Fruit fly (Drosophila melanogaster) whole organism, embryonic: ENCODE measurements around the gene Adat1.

Experiments
- B-H1 ChIP-seq: fragments of 200-800 bp; sonication (Bioruptor generic); IDR thresholded peaks from 3 replicates; pipeline ENCODE4 v1.3.6; 2022; ENCODE audit warnings: missing biosample characterization, missing genetic modification characterization
- CG10147 ChIP-seq: fragments of 200-800 bp; sonication (Bioruptor generic); optimal IDR thresholded peaks from 2 replicates; lab custom pipeline; 2019; ENCODE audit warnings: missing biosample characterization, mild to moderate bottlenecking, missing genetic modification characterization, moderate library complexity
- CG10431 ChIP-seq: fragments of 200-800 bp; sonication (Bioruptor generic); optimal IDR thresholded peaks from 3 replicates; lab custom pipeline; 2018; ENCODE audit warnings: missing biosample characterization, mild to moderate bottlenecking, missing genetic modification characterization
- CG10543 ChIP-seq: fragments of 200-800 bp; sonication (Bioruptor generic); optimal IDR thresholded peaks from 3 replicates; lab custom pipeline; 2017; ENCODE audit warnings: missing biosample characterization, mild to moderate bottlenecking, missing genetic modification characterization, moderate library complexity
- CG10654 ChIP-seq: fragments of 200-800 bp; sonication (Bioruptor generic); optimal IDR thresholded peaks from 2 replicates; lab custom pipeline; 2016; ENCODE audit warnings: missing biosample characterization, missing genetic modification characterization
- CG11247 ChIP-seq: fragments of 200-800 bp; sonication (Bioruptor generic); IDR thresholded peaks from 2 replicates; pipeline ENCODE4 v1.3.6; 2022; ENCODE audit warnings: missing biosample characterization, missing genetic modification characterization
- CG12104 ChIP-seq: fragments of 200-800 bp; sonication (Bioruptor generic); optimal IDR thresholded peaks from 3 replicates; lab custom pipeline; 2016; ENCODE audit warnings: missing biosample characterization, missing genetic modification characterization
- CG16815 ChIP-seq: fragments of 200-800 bp; sonication (Bioruptor generic); optimal IDR thresholded peaks from 3 replicates; lab custom pipeline; 2017; ENCODE audit warnings: missing biosample characterization, mild to moderate bottlenecking, missing genetic modification characterization
- CG17568 ChIP-seq: fragments of 200-800 bp; sonication (Bioruptor generic); optimal IDR thresholded peaks from 2 replicates; lab custom pipeline; 2018; ENCODE audit warnings: missing biosample characterization, mild to moderate bottlenecking, missing genetic modification characterization, moderate library complexity
- CG33213 ChIP-seq: fragments of 200-800 bp; sonication (Bioruptor generic); optimal IDR thresholded peaks from 3 replicates; lab custom pipeline; 2016; ENCODE audit warnings: missing biosample characterization, missing genetic modification characterization
- CG4282 ChIP-seq: fragments of 200-800 bp; sonication (Bioruptor generic); optimal IDR thresholded peaks from 2 replicates; lab custom pipeline; 2016; ENCODE audit warnings: missing biosample characterization, missing genetic modification characterization
- CG4328 ChIP-seq: fragments of 200-800 bp; sonication (Bioruptor generic); optimal IDR thresholded peaks from 3 replicates; lab custom pipeline; 2017; ENCODE audit warnings: missing biosample characterization, missing genetic modification reagents, missing genetic modification characterization
- CG5180 ChIP-seq: fragments of 200-800 bp; sonication (Bioruptor generic); optimal IDR thresholded peaks from 3 replicates; lab custom pipeline; 2017; ENCODE audit warnings: missing biosample characterization, missing genetic modification characterization, mild to moderate bottlenecking, moderate library complexity, missing genetic modification reagents
- CG6254 ChIP-seq: fragments of 200-800 bp; sonication (Bioruptor generic); optimal IDR thresholded peaks from 3 replicates; lab custom pipeline; 2017; ENCODE audit warnings: mild to moderate bottlenecking, missing biosample characterization, missing genetic modification reagents, missing genetic modification characterization
- CG7963 ChIP-seq: fragments of 200-800 bp; sonication (Bioruptor generic); IDR thresholded peaks from 3 replicates; pipeline ENCODE4 v1.3.6; 2022; ENCODE audit warnings: missing biosample characterization, missing genetic modification characterization; ENCODE audit not compliant: partially characterized antibody
- D19A ChIP-seq: fragments of 200-800 bp; optimal IDR thresholded peaks from 3 replicates; lab custom pipeline; 2019; ENCODE audit warnings: missing biosample characterization, mild to moderate bottlenecking, missing genetic modification characterization, moderate library complexity
- Deaf1 ChIP-seq: fragments of 200-800 bp; optimal IDR thresholded peaks from 3 replicates; lab custom pipeline; 2019; ENCODE audit warnings: missing biosample characterization, mild to moderate bottlenecking, missing genetic modification characterization, moderate library complexity
- E2f1 ChIP-seq: fragments of 200-800 bp; sonication (Bioruptor generic); IDR thresholded peaks from 2 replicates; pipeline ENCODE4 v1.3.6; 2022; ENCODE audit warnings: missing biosample characterization, missing genetic modification characterization
- Hmr ChIP-seq: fragments of 200-800 bp; sonication (Bioruptor generic); optimal IDR thresholded peaks from 3 replicates; lab custom pipeline; 2017; ENCODE audit warnings: mild to moderate bottlenecking, missing biosample characterization, missing genetic modification reagents, missing genetic modification characterization
- MESR4 ChIP-seq: fragments of 200-800 bp; sonication (Bioruptor generic); optimal IDR thresholded peaks from 2 replicates; lab custom pipeline; 2018; ENCODE audit warnings: missing biosample characterization, mild to moderate bottlenecking, missing genetic modification characterization, moderate library complexity
- Med ChIP-seq: fragments of 200-800 bp; sonication (Bioruptor generic); peaks from one replicate; lab custom pipeline; 2016; ENCODE audit warnings: missing biosample characterization, missing genetic modification characterization, mild to moderate bottlenecking, inconsistent platforms, moderate library complexity
- Mrtf ChIP-seq: fragments of 200-800 bp; sonication (Bioruptor generic); IDR thresholded peaks from 3 replicates; pipeline ENCODE4 v1.3.6; 2022; ENCODE audit warnings: missing biosample characterization, missing genetic modification characterization
- Sox100B ChIP-seq: fragments of 200-800 bp; sonication (Bioruptor generic); optimal IDR thresholded peaks from 3 replicates; lab custom pipeline; 2018; ENCODE audit warnings: missing biosample characterization, mild to moderate bottlenecking, missing genetic modification characterization
- Taf1 ChIP-seq: fragments of 200-800 bp; sonication (Bioruptor generic); IDR thresholded peaks from 2 replicates; pipeline ENCODE4 v1.3.6; 2022; ENCODE audit warnings: missing biosample characterization, missing genetic modification characterization
- Trl ChIP-seq, 3 experiments: fragments of >200 bp in 2 of 3; fragments of 200-800 bp in 1 of 3; sonication (Bioruptor generic) in 1 of 3; optimal IDR thresholded peaks; 2 replicates in 1 of 3; 3 replicates in 2 of 3; lab custom pipeline; 2016 to 2017; ENCODE audit warnings: missing biosample characterization in 1 of 3, missing genetic modification characterization in 1 of 3
- Vsx1 ChIP-seq: fragments of 200-800 bp; sonication (Bioruptor generic); optimal IDR thresholded peaks from 2 replicates; lab custom pipeline; 2017; ENCODE audit warnings: missing biosample characterization, mild to moderate bottlenecking, missing genetic modification characterization, missing genetic modification reagents
- ab ChIP-seq: fragments of 200-800 bp; sonication (Bioruptor generic); optimal IDR thresholded peaks from 2 replicates; lab custom pipeline; 2016; ENCODE audit warnings: missing biosample characterization, missing genetic modification characterization
- bab2 ChIP-seq: fragments of 200-800 bp; sonication (Bioruptor generic); optimal IDR thresholded peaks from 2 replicates; lab custom pipeline; 2016; ENCODE audit warnings: missing biosample characterization, missing genetic modification characterization
- cad ChIP-seq: fragments of >200 bp; optimal IDR thresholded peaks from 2 replicates; lab custom pipeline; 2017; ENCODE audit warnings: missing biosample characterization, missing genetic modification characterization
- chif ChIP-seq, 2 experiments: fragments of 200-800 bp; sonication (Bioruptor generic); optimal IDR thresholded peaks; 3 replicates each; lab custom pipeline; 2016; ENCODE audit warnings: missing biosample characterization in 2 of 2, missing genetic modification characterization in 2 of 2
- crp ChIP-seq, 2 experiments: fragments of 200-800 bp; sonication (Bioruptor generic); optimal IDR thresholded peaks; 2 replicates in 1 of 2; 3 replicates in 1 of 2; lab custom pipeline; 2017; ENCODE audit warnings: missing biosample characterization in 2 of 2, missing genetic modification characterization in 2 of 2, mild to moderate bottlenecking in 1 of 2, moderate library complexity in 1 of 2
- dm ChIP-seq: fragments of 200-800 bp; sonication (Bioruptor generic); optimal IDR thresholded peaks from 3 replicates; lab custom pipeline; 2016; ENCODE audit warnings: missing biosample characterization, missing genetic modification characterization
- dmrt99B ChIP-seq: fragments of 200-800 bp; sonication (Bioruptor generic); optimal IDR thresholded peaks from 2 replicates; lab custom pipeline; 2018; ENCODE audit warnings: missing biosample characterization, mild to moderate bottlenecking, missing genetic modification characterization, moderate library complexity
- fd102C ChIP-seq: fragments of 200-800 bp; sonication (Bioruptor generic); optimal IDR thresholded peaks from 2 replicates; lab custom pipeline; 2018; ENCODE audit warnings: missing biosample characterization, mild to moderate bottlenecking, missing genetic modification characterization, moderate library complexity
- gem ChIP-seq: fragments of 200-800 bp; sonication (Bioruptor generic); optimal IDR thresholded peaks from 2 replicates; lab custom pipeline; 2019; ENCODE audit warnings: missing biosample characterization, mild to moderate bottlenecking, missing genetic modification characterization, moderate library complexity
- grau ChIP-seq: fragments of 200-800 bp; optimal IDR thresholded peaks from 3 replicates; lab custom pipeline; 2019; ENCODE audit warnings: missing biosample characterization, mild to moderate bottlenecking, missing genetic modification characterization, moderate library complexity
- jigr1 ChIP-seq: fragments of 200-800 bp; sonication (Bioruptor generic); IDR thresholded peaks from 3 replicates; pipeline ENCODE4 v1.3.6; 2022; ENCODE audit warnings: missing biosample characterization, missing genetic modification characterization
- knrl ChIP-seq: fragments of 200-800 bp; sonication (Bioruptor generic); IDR thresholded peaks from 3 replicates; pipeline ENCODE4 v1.3.6; 2022; ENCODE audit warnings: missing biosample characterization, missing genetic modification characterization; ENCODE audit not compliant: partially characterized antibody
- lab ChIP-seq: fragments of 200-800 bp; sonication (Bioruptor generic); optimal IDR thresholded peaks from 3 replicates; lab custom pipeline; 2017; ENCODE audit warnings: missing biosample characterization, missing genetic modification characterization, mild to moderate bottlenecking, moderate library complexity, missing genetic modification reagents
- peb ChIP-seq: fragments of 200-800 bp; sonication (Bioruptor generic); IDR thresholded peaks from 2 replicates; pipeline ENCODE4 v1.3.6; 2022; ENCODE audit warnings: missing biosample characterization, missing genetic modification characterization
- psq ChIP-seq: fragments of 200-800 bp; sonication (Bioruptor generic); optimal IDR thresholded peaks from 2 replicates; lab custom pipeline; 2017; ENCODE audit warnings: missing biosample characterization, missing genetic modification characterization
- pum ChIP-seq: fragments of 200-800 bp; sonication (Bioruptor generic); optimal IDR thresholded peaks from 2 replicates; lab custom pipeline; 2016; ENCODE audit warnings: missing biosample characterization, missing genetic modification characterization
- slou ChIP-seq: fragments of 200-800 bp; sonication (Bioruptor generic); optimal IDR thresholded peaks from 3 replicates; lab custom pipeline; 2016; ENCODE audit warnings: missing biosample characterization, missing genetic modification characterization
- sr ChIP-seq: fragments of 200-800 bp; sonication (Bioruptor generic); IDR thresholded peaks from 3 replicates; pipeline ENCODE4 v1.3.6; 2022; ENCODE audit warnings: missing biosample characterization, missing genetic modification characterization
- tll ChIP-seq, 2 experiments: fragments of 200-800 bp in 1 of 2; fragments of >200 bp in 1 of 2; sonication (Bioruptor generic) in 1 of 2; optimal IDR thresholded peaks; 2 replicates each; lab custom pipeline; 2017 to 2019; ENCODE audit warnings: missing biosample characterization in 2 of 2, missing genetic modification characterization in 2 of 2, mild to moderate bottlenecking in 1 of 2, moderate library complexity in 1 of 2
- ttk ChIP-seq: fragments of 200-800 bp; sonication (Bioruptor generic); IDR thresholded peaks from 2 replicates; pipeline ENCODE4 v2.1.2; 2022; ENCODE audit warnings: missing biosample characterization, missing genetic modification characterization
- tx ChIP-seq: fragments of 200-800 bp; sonication (Bioruptor generic); optimal IDR thresholded peaks from 2 replicates; lab custom pipeline; 2016; ENCODE audit warnings: missing biosample characterization, missing genetic modification characterization
- zf30C ChIP-seq: fragments of 200-800 bp; sonication (Bioruptor generic); optimal IDR thresholded peaks from 3 replicates; lab custom pipeline; 2018; ENCODE audit warnings: missing biosample characterization, mild to moderate bottlenecking, missing genetic modification characterization
- zfh2 ChIP-seq: fragments of 200-800 bp; sonication (Bioruptor generic); optimal IDR thresholded peaks from 2 replicates; lab custom pipeline; 2016; ENCODE audit warnings: missing biosample characterization, missing genetic modification characterization

Gene Adat1

DNA sequence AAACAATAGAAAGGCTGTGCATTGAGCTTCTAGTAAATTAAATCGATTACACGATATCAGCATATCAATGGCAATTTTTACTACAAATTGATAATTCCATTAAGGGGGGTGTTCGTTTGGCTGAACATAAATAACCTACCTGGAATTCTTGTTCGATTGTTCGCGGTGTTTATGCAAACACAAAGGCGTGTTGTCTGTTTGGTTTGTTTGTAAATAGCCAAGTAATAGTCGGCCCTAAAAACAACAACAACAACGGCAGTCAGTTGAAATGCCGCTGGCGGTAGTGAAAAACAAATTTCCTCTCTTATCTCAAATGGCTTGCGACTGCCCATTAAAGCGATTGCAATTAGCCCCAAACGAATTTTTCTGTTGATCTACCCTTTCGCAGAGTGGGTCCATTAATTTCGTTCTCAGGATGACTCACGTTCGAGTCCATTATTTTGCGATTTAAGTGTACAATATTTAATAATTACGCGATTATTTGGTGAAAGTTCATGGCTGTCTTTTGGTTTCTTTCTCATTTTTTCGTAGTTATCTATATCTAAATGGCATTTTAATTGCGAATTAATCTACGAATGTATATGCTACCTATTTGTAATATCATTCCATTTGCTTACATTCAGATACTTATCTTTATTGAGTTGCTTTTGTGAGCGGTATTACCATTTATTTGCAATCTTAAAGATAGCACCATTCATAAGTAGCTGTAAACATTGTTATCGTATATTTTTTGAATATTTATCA, 27.5 kb upstream of the Adat1 start (continued):
- peak; percentile 77 for TF ChIP-seq Med
- TF ChIP-seq Hmr (GFP tag; lab: Kevin White, UChicago) = peak; percentile 18
- no peak for TF ChIP-seq pum (GFP tag; lab: Kevin White, UChicago)
- TF ChIP-seq Deaf1 (tag; lab: Kevin White, UChicago) = no peak
- TF ChIP-seq peb = no peak
- peak in 1 of 2 experiments; percentile 35 for TF ChIP-seq tll (GFP tag; optimal IDR thresholded peaks at IDR 0.05; lab: Kevin White, UChicago)
- TF ChIP-seq CG16815 (GFP tag; lab: Kevin White, UChicago) = no peak
- TF ChIP-seq D19A = peak; percentile 80
- TF ChIP-seq psq (GFP tag; lab: Kevin White, UChicago) = no peak
- no peak for TF ChIP-seq E2f1 (GFP tag; lab: Robert Waterston, UW)
- TF ChIP-seq ttk (GFP tag; lab: Robert Waterston, UW) = no peak
- no peak for TF ChIP-seq tx
- TF ChIP-seq Mrtf (GFP tag; lab: Robert Waterston, UW) = no peak
- no peak for TF ChIP-seq CG10431 (GFP tag; lab: Kevin White, UChicago)
- TF ChIP-seq knrl (GFP tag; lab: Robert Waterston, UW) = no peak
- TF ChIP-seq CG10654 (GFP tag; lab: Kevin White, UChicago) = no peak
- TF ChIP-seq zfh2 (GFP tag; lab: Kevin White, UChicago) = no peak
- no peak for TF ChIP-seq CG7963 (GFP tag; lab: Robert Waterston, UW)
- no peak for TF ChIP-seq Taf1
- TF ChIP-seq ab (GFP tag; lab: Kevin White, UChicago) = no peak
- TF ChIP-seq gem (tag; lab: Kevin White, UChicago) = peak; percentile 42
- no peak for TF ChIP-seq CG6254
- TF ChIP-seq CG17568 (GFP tag; lab: Kevin White, UChicago) = peak; percentile 20
- TF ChIP-seq B-H1 (GFP tag; lab: Robert Waterston, UW) = no peak
- TF ChIP-seq crp (GFP tag; optimal IDR thresholded peaks at IDR 0.05; lab: Kevin White, UChicago) = no peak
- TF ChIP-seq CG10147 (GFP tag; lab: Kevin White, UChicago) = no peak
- TF ChIP-seq dm = no peak
- TF ChIP-seq sr (GFP tag; lab: Robert Waterston, UW) = 0 out of 3 replicates have a peak, but pooled peaks have one; percentile 20
- peak; percentile 40 for TF ChIP-seq grau (tag; lab: Kevin White, UChicago)
- no peak for TF ChIP-seq MESR4 (GFP tag; lab: Kevin White, UChicago)
- no peak for TF ChIP-seq CG11247 (GFP tag; lab: Robert Waterston, UW)
- no peak for TF ChIP-seq Trl (optimal IDR thresholded peaks at IDR 0.05; lab: Kevin White, UChicago)
- peak; percentile 19 for TF ChIP-seq Trl (GFP tag; optimal IDR thresholded peaks at IDR 0.05; lab: Kevin White, UChicago)
- peak; percentile 0 for TF ChIP-seq CG10543 (GFP tag; lab: Kevin White, UChicago)
- no peak for TF ChIP-seq CG4282 (GFP tag; lab: Kevin White, UChicago)
- TF ChIP-seq CG12104 = no peak
- peak; percentile 23 for TF ChIP-seq Vsx1 (GFP tag; lab: Kevin White, UChicago)
- no peak for TF ChIP-seq jigr1 (GFP tag; lab: Robert Waterston, UW)
- no peak for TF ChIP-seq bab2 (GFP tag; lab: Kevin White, UChicago)
- TF ChIP-seq lab (GFP tag; lab: Kevin White, UChicago) = peak; percentile 67
- peak; percentile 46 for TF ChIP-seq fd102C
- no peak for TF ChIP-seq CG33213 (GFP tag; lab: Kevin White, UChicago)
- peak; percentile 10 to 28 for TF ChIP-seq chif (GFP tag; optimal IDR thresholded peaks at IDR 0.05; lab: Kevin White, UChicago)
- TF ChIP-seq dmrt99B = peak; percentile 37
- no peak for TF ChIP-seq zf30C (GFP tag; lab: Kevin White, UChicago)
- TF ChIP-seq cad = no peak
- no peak for TF ChIP-seq slou
- TF ChIP-seq Sox100B = no peak
- no peak for TF ChIP-seq CG5180
- no peak for TF ChIP-seq CG4328 (GFP tag; lab: Kevin White, UChicago)
